Worm (Caenorhabditis elegans) whole organism, late embryonic: ENCODE data around the gene T27E7.5.

ENCODE experiments used
- C08G9.2 ChIP-seq: sonication (generic microtip); optimal IDR thresholded peaks from 2 replicates; lab custom pipeline; 2016; ENCODE audit warnings: mild to moderate bottlenecking, missing genetic modification characterization, moderate library complexity, missing compliant biosample characterization
- K02D7.2 ChIP-seq: sonication (generic microtip); optimal IDR thresholded peaks from 2 replicates; lab custom pipeline; 2017; ENCODE audit warnings: mild to moderate bottlenecking, missing genetic modification characterization, missing compliant biosample characterization
- K09A11.1 ChIP-seq: sonication (generic microtip); optimal IDR thresholded peaks from 2 replicates; lab custom pipeline; 2017; ENCODE audit warnings: antibody characterized with exemption, mild to moderate bottlenecking, missing genetic modification characterization, missing compliant biosample characterization; ENCODE audit not compliant: insufficient read depth
- ceh-19 ChIP-seq: fragments of 200-800 bp; sonication (Bioruptor generic); optimal IDR thresholded peaks from 2 replicates; lab custom pipeline; 2018; ENCODE audit warnings: mild to moderate bottlenecking, missing genetic modification characterization, missing compliant biosample characterization
- ceh-24 ChIP-seq: sonication (generic microtip); optimal IDR thresholded peaks from 2 replicates; lab custom pipeline; 2016; ENCODE audit warnings: mild to moderate bottlenecking, missing genetic modification characterization, missing compliant biosample characterization
- ceh-30 ChIP-seq: fragments of 150-350 bp; optimal IDR thresholded peaks from 2 replicates; lab custom pipeline; 2014; ENCODE audit warnings: missing biosample characterization, missing genetic modification characterization
- ceh-45 ChIP-seq: fragments of 200-800 bp; sonication (Bioruptor generic); IDR thresholded peaks from 2 replicates; pipeline ENCODE4 v1.3.6; 2022; ENCODE audit warnings: missing genetic modification reagents, missing genetic modification characterization, missing compliant biosample characterization
- dmd-4 ChIP-seq: sonication (generic microtip); optimal IDR thresholded peaks from 2 replicates; lab custom pipeline; 2016; ENCODE audit warnings: borderline replicate concordance, missing genetic modification characterization, missing compliant biosample characterization
- elt-2 ChIP-seq: sonication (generic microtip); optimal IDR thresholded peaks from 2 replicates; lab custom pipeline; 2016; ENCODE audit warnings: missing genetic modification reagents, missing genetic modification characterization, missing compliant biosample characterization
- elt-4 ChIP-seq: sonication (generic microtip); optimal IDR thresholded peaks from 2 replicates; lab custom pipeline; 2016; ENCODE audit warnings: missing genetic modification characterization, missing compliant biosample characterization
- nhr-232 ChIP-seq: sonication (generic microtip); optimal IDR thresholded peaks from 2 replicates; lab custom pipeline; 2016; ENCODE audit warnings: missing genetic modification characterization, missing compliant biosample characterization
- npax-4 ChIP-seq: sonication (generic microtip); optimal IDR thresholded peaks from 2 replicates; lab custom pipeline; 2016; ENCODE audit warnings: missing genetic modification characterization, missing compliant biosample characterization
- ref-2 ChIP-seq: sonication (generic microtip); optimal IDR thresholded peaks from 2 replicates; lab custom pipeline; 2016; ENCODE audit warnings: missing genetic modification characterization, missing compliant biosample characterization
- sox-4 ChIP-seq: sonication (generic microtip); optimal IDR thresholded peaks from 2 replicates; lab custom pipeline; 2017; ENCODE audit warnings: mild to moderate bottlenecking, missing genetic modification characterization, inconsistent platforms, missing compliant biosample characterization
- ttx-3 ChIP-seq: sonication (generic microtip); optimal IDR thresholded peaks from 2 replicates; lab custom pipeline; 2016; ENCODE audit warnings: missing genetic modification reagents, missing genetic modification characterization, missing compliant biosample characterization
- unc-86 ChIP-seq: sonication (generic microtip); optimal IDR thresholded peaks from 2 replicates; lab custom pipeline; 2016; ENCODE audit warnings: missing genetic modification characterization, missing compliant biosample characterization

The T27E7.5 gene

ce11 chrIV:14586759-14587158 lies 49.8 kb downstream of the T27E7.5 start:
- no peak for TF ChIP-seq dmd-4 (tag; lab: Kevin White, UChicago)
- TF ChIP-seq ref-2, result no peak

ce11 chrIV:14587589-14587988 lies 50.6 kb downstream of the T27E7.5 start:
- TF ChIP-seq ref-2 (no peak), K09A11.1 (tag; lab: Kevin White, UChicago) (no peak), K02D7.2 (tag; lab: Kevin White, UChicago) (no peak), elt-4 (tag; lab: Kevin White, UChicago) (no peak), nhr-232 (tag; lab: Kevin White, UChicago) (no peak), C08G9.2 (no peak), ceh-30 (tag; lab: Kevin White, UChicago) (no peak), ceh-19 (GFP tag; lab: Kevin White, UChicago) (no peak), unc-86 (tag; lab: Kevin White, UChicago) (no peak), ttx-3 (tag; lab: Kevin White, UChicago) (no peak), ceh-24 (tag; lab: Kevin White, UChicago) (no peak), npax-4 (no peak), sox-4 (no peak), ceh-45 (GFP tag; lab: Robert Waterston, UW) (no peak), elt-2 (tag; lab: Kevin White, UChicago) (no peak)
